Worm (Caenorhabditis elegans) whole organism, L4 larva: ENCODE results near the gene lurp-3.

Experiments used
- D1046.2 ChIP-seq: fragments of 200-800 bp; sonication (Bioruptor generic); IDR thresholded peaks from 2 replicates; pipeline ENCODE4 v1.3.6; 2022; ENCODE audit warnings: missing genetic modification characterization, missing compliant biosample characterization
- F44E2.7 ChIP-seq: fragments of 200-800 bp; sonication (Bioruptor generic); IDR thresholded peaks from 2 replicates; pipeline ENCODE4 v2.1.2; 2022; ENCODE audit warnings: missing genetic modification characterization, missing compliant biosample characterization
- T20F7.1 ChIP-seq: fragments of 200-800 bp; sonication (Bioruptor generic); optimal IDR thresholded peaks from 2 replicates; lab custom pipeline; 2018; ENCODE audit warnings: mild to moderate bottlenecking, missing genetic modification characterization, missing compliant biosample characterization
- Y48G9A.11 ChIP-seq: fragments of 200-800 bp; sonication (Bioruptor generic); IDR thresholded peaks from 2 replicates; pipeline ENCODE4 v1.3.6; 2022; ENCODE audit warnings: missing genetic modification reagents, missing genetic modification characterization, missing compliant biosample characterization
- Y75B8A.6 ChIP-seq: fragments of 200-800 bp; sonication (Bioruptor generic); IDR thresholded peaks from 2 replicates; pipeline ENCODE4 v1.3.6; 2022; ENCODE audit warnings: missing genetic modification reagents, missing genetic modification characterization, missing compliant biosample characterization
- ZK337.2 ChIP-seq: fragments of 200-800 bp; sonication (Bioruptor generic); IDR thresholded peaks from 2 replicates; pipeline ENCODE4 v1.3.6; 2022; ENCODE audit warnings: missing genetic modification reagents, missing genetic modification characterization, missing compliant biosample characterization
- ZK546.5 ChIP-seq, 2 experiments: sonication (generic microtip); optimal IDR thresholded peaks; 2 replicates each; lab custom pipeline; 2017; ENCODE audit warnings: missing biosample characterization in 2 of 2, missing genetic modification characterization in 2 of 2
- aha-1 ChIP-seq: fragments of 150-350 bp; peaks from one replicate; lab custom pipeline; 2014; ENCODE audit warnings: missing biosample characterization, missing genetic modification characterization
- attf-4 ChIP-seq: sonication (generic microtip); optimal IDR thresholded peaks from 3 replicates; lab custom pipeline; 2017; ENCODE audit warnings: missing biosample characterization, missing genetic modification characterization
- ceh-32 ChIP-seq: sonication (generic microtip); optimal IDR thresholded peaks from 2 replicates; lab custom pipeline; 2016; ENCODE audit warnings: mild to moderate bottlenecking, missing genetic modification characterization, missing compliant biosample characterization; ENCODE audit not compliant: poor library complexity
- ces-1 ChIP-seq: fragments of 150-350 bp; sonication (generic microtip); optimal IDR thresholded peaks from 4 replicates; lab custom pipeline; 2014; ENCODE audit warnings: missing biosample characterization, missing genetic modification reagents, missing genetic modification characterization
- ctbp-1 ChIP-seq: fragments of 200-800 bp; sonication (Bioruptor generic); IDR thresholded peaks from 2 replicates; pipeline ENCODE4 v1.3.6; 2022; ENCODE audit warnings: missing genetic modification reagents, missing genetic modification characterization, missing compliant biosample characterization
- daf-8 ChIP-seq: fragments of 200-800 bp; sonication (Bioruptor generic); IDR thresholded peaks from 2 replicates; pipeline ENCODE4 v1.3.6; 2022; ENCODE audit warnings: missing genetic modification characterization, missing compliant biosample characterization
- dmd-8 ChIP-seq: fragments of 200-800 bp; sonication (Bioruptor generic); IDR thresholded peaks from 2 replicates; pipeline ENCODE4 v1.3.6; 2022; ENCODE audit warnings: missing genetic modification characterization, missing compliant biosample characterization
- dmd-9 ChIP-seq: fragments of 200-800 bp; sonication (Bioruptor generic); IDR thresholded peaks from 2 replicates; pipeline ENCODE4 v1.3.6; 2022; ENCODE audit warnings: missing genetic modification reagents, missing genetic modification characterization, missing compliant biosample characterization
- duxl-1 ChIP-seq: sonication (generic microtip); optimal IDR thresholded peaks from 2 replicates; lab custom pipeline; 2016; ENCODE audit warnings: mild to moderate bottlenecking, missing genetic modification characterization, moderate library complexity, missing compliant biosample characterization; ENCODE audit not compliant: poor library complexity
- egl-27 ChIP-seq: sonication (generic microtip); optimal IDR thresholded peaks from 3 replicates; lab custom pipeline; 2017; ENCODE audit warnings: missing biosample characterization, missing genetic modification reagents, missing genetic modification characterization
- egl-43 ChIP-seq: fragments of 200-800 bp; sonication (Bioruptor generic); IDR thresholded peaks from 2 replicates; pipeline ENCODE4 v1.3.6; 2022; ENCODE audit warnings: missing genetic modification reagents, missing genetic modification characterization, missing compliant biosample characterization
- fos-1 ChIP-seq: fragments of 150-350 bp; optimal IDR thresholded peaks from 2 replicates; lab custom pipeline; 2014; ENCODE audit warnings: missing biosample characterization, missing genetic modification characterization
- gei-8 ChIP-seq: fragments of 200-800 bp; sonication (Bioruptor generic); optimal IDR thresholded peaks from 2 replicates; lab custom pipeline; 2018; ENCODE audit warnings: mild to moderate bottlenecking, missing genetic modification characterization, missing compliant biosample characterization
- hlh-11 ChIP-seq: fragments of 200-800 bp; sonication (Bioruptor generic); optimal IDR thresholded peaks from 2 replicates; lab custom pipeline; 2018; ENCODE audit warnings: mild to moderate bottlenecking, missing genetic modification characterization, missing compliant biosample characterization
- hlh-30 ChIP-seq: sonication (generic microtip); optimal IDR thresholded peaks from 2 replicates; lab custom pipeline; 2017; ENCODE audit warnings: antibody characterized with exemption, mild to moderate bottlenecking, missing genetic modification characterization, missing compliant biosample characterization; ENCODE audit not compliant: insufficient read depth
- hmg-1.1 ChIP-seq: fragments of 200-800 bp; sonication (Bioruptor generic); IDR thresholded peaks from 2 replicates; pipeline ENCODE4 v1.3.6; 2022; ENCODE audit warnings: missing genetic modification reagents, missing genetic modification characterization, missing compliant biosample characterization
- jun-1 ChIP-seq: fragments of 150-350 bp; optimal IDR thresholded peaks from 2 replicates; lab custom pipeline; 2014; ENCODE audit warnings: missing biosample characterization, missing genetic modification reagents, missing genetic modification characterization
- lin-1 ChIP-seq: fragments of 200-800 bp; sonication (Bioruptor generic); IDR thresholded peaks from 2 replicates; pipeline ENCODE4 v1.3.6; 2022; ENCODE audit warnings: missing genetic modification reagents, missing genetic modification characterization, missing compliant biosample characterization
- lin-13 ChIP-seq: fragments of 150-350 bp; optimal IDR thresholded peaks from 2 replicates; lab custom pipeline; 2014; ENCODE audit warnings: missing biosample characterization, missing genetic modification reagents, missing genetic modification characterization
- lin-15B ChIP-seq: fragments of 150-350 bp; sonication (generic microtip); optimal IDR thresholded peaks from 3 replicates; lab custom pipeline; 2014; ENCODE audit warnings: missing biosample characterization, missing genetic modification characterization
- lin-29 ChIP-seq: fragments of 200-800 bp; sonication (Bioruptor generic); IDR thresholded peaks from 2 replicates; pipeline ENCODE4 v1.3.6; 2022; ENCODE audit warnings: missing genetic modification reagents, missing genetic modification characterization, missing compliant biosample characterization
- lin-38 ChIP-seq: fragments of 200-800 bp; sonication (Bioruptor generic); IDR thresholded peaks from 2 replicates; pipeline ENCODE4 v1.3.6; 2022; ENCODE audit warnings: missing genetic modification reagents, missing genetic modification characterization, missing compliant biosample characterization
- lsy-2 ChIP-seq, 2 experiments: fragments of 150-350 bp in 1 of 2; sonication (generic microtip) in 1 of 2; optimal IDR thresholded peaks; 2 replicates each; lab custom pipeline; 2014 to 2017; ENCODE audit warnings: missing biosample characterization in 2 of 2, missing genetic modification characterization in 2 of 2
- madf-5 ChIP-seq, 2 experiments: fragments of 200-800 bp; sonication (Bioruptor generic); IDR thresholded peaks; 2 replicates each; pipeline ENCODE4 v1.3.6; 2022; ENCODE audit warnings: missing compliant biosample characterization in 2 of 2, missing genetic modification characterization in 2 of 2
- madf-9 ChIP-seq: fragments of 200-800 bp; sonication (Bioruptor generic); conservative IDR thresholded peaks from 2 replicates; pipeline ENCODE4 v1.3.6; 2022; ENCODE audit warnings: missing genetic modification reagents, missing genetic modification characterization, missing compliant biosample characterization
- mdt-29 ChIP-seq: fragments of 200-800 bp; sonication (Bioruptor generic); IDR thresholded peaks from 2 replicates; pipeline ENCODE4 v1.3.6; 2022; ENCODE audit warnings: missing genetic modification reagents, missing genetic modification characterization, missing compliant biosample characterization
- nhr-10 ChIP-seq: fragments of 150-350 bp; optimal IDR thresholded peaks from 2 replicates; lab custom pipeline; 2014; ENCODE audit warnings: missing biosample characterization, missing genetic modification characterization
- nhr-102 ChIP-seq: sonication (generic microtip); optimal IDR thresholded peaks from 2 replicates; lab custom pipeline; 2016; ENCODE audit warnings: mild to moderate bottlenecking, missing genetic modification characterization, moderate library complexity, missing compliant biosample characterization
- nhr-237 ChIP-seq: sonication (generic microtip); optimal IDR thresholded peaks from 2 replicates; lab custom pipeline; 2017; ENCODE audit warnings: missing biosample characterization, missing genetic modification characterization
- nhr-28 ChIP-seq: fragments of 150-350 bp; optimal IDR thresholded peaks from 2 replicates; lab custom pipeline; 2014; ENCODE audit warnings: missing biosample characterization, missing genetic modification characterization
- nhr-41 ChIP-seq: fragments of 200-800 bp; sonication (Bioruptor generic); IDR thresholded peaks from 2 replicates; pipeline ENCODE4 v1.3.6; 2022; ENCODE audit warnings: missing genetic modification reagents, missing genetic modification characterization, missing compliant biosample characterization
- nhr-48 ChIP-seq: sonication (generic microtip); optimal IDR thresholded peaks from 2 replicates; lab custom pipeline; 2016; ENCODE audit warnings: mild to moderate bottlenecking, missing genetic modification characterization, missing compliant biosample characterization
- nhr-77 ChIP-seq: fragments of 150-350 bp; optimal IDR thresholded peaks from 2 replicates; lab custom pipeline; 2014; ENCODE audit warnings: missing biosample characterization, missing genetic modification characterization
- pqm-1 ChIP-seq: sonication (generic microtip); optimal IDR thresholded peaks from 2 replicates; lab custom pipeline; 2017; ENCODE audit warnings: missing biosample characterization, missing genetic modification characterization
- sdz-12 ChIP-seq: fragments of 200-800 bp; sonication (Bioruptor generic); optimal IDR thresholded peaks from 2 replicates; lab custom pipeline; 2018; ENCODE audit warnings: mild to moderate bottlenecking, missing genetic modification characterization, missing compliant biosample characterization
- snpc-1.2 ChIP-seq: fragments of 200-800 bp; sonication (Bioruptor generic); IDR thresholded peaks from 2 replicates; pipeline ENCODE4 v1.3.6; 2022; ENCODE audit warnings: missing genetic modification reagents, missing genetic modification characterization, missing compliant biosample characterization
- tag-97 ChIP-seq: fragments of 200-800 bp; sonication (Bioruptor generic); IDR thresholded peaks from 2 replicates; pipeline ENCODE4 v1.3.6; 2022; ENCODE audit warnings: missing genetic modification characterization, missing compliant biosample characterization
- zfp-3 ChIP-seq: fragments of 200-800 bp; sonication (Bioruptor generic); conservative IDR thresholded peaks from 2 replicates; pipeline ENCODE4 v1.3.6; 2022; ENCODE audit warnings: missing genetic modification reagents, missing genetic modification characterization, missing compliant biosample characterization
- zip-2 ChIP-seq: fragments of 150-350 bp; optimal IDR thresholded peaks from 2 replicates; lab custom pipeline; 2014; ENCODE audit warnings: missing biosample characterization, missing genetic modification characterization
- ztf-11 ChIP-seq: fragments of 150-350 bp; optimal IDR thresholded peaks from 2 replicates; lab custom pipeline; 2014; ENCODE audit warnings: missing biosample characterization, missing genetic modification characterization
- ztf-7 ChIP-seq: fragments of 150-350 bp; optimal IDR thresholded peaks from 2 replicates; lab custom pipeline; 2014; ENCODE audit warnings: missing biosample characterization, missing genetic modification characterization

lurp-3 gene

DNA sequence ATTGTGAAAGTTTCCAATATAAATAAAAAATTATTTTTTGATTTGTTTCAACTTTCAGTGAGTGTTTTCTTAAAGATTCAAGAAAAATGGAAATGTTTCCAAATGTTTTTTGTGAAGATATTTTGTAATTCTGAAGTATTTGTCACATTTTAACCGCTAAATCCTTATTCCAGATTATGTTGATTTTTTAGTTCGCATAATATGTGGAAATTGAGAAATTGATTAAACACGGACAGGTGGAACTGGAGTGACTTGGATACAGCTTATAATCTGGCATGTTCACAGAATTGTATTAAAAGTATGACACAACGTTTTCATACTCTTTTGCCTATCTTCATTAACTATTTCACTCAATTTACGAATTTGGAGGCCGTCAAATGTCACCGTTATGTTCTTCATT, at the start of gene lurp-3:
TSS of gene lurp-3 (plus strand) at position 301 of the 400 bp plus-strand sequence.
- TF ChIP-seq lin-13 (GFP tag; lab: Kevin White, UChicago) (no peak), zip-2 (tag; lab: Kevin White, UChicago) (no peak), nhr-41 (GFP tag; lab: Robert Waterston, UW) (no peak), gei-8 (GFP tag; lab: Kevin White, UChicago) (no peak), nhr-10 (tag; lab: Kevin White, UChicago) (no peak), fos-1 (tag; lab: Kevin White, UChicago) (no peak), sdz-12 (no peak), aha-1 (tag; lab: Kevin White, UChicago) (no peak), dmd-9 (GFP tag; lab: Robert Waterston, UW) (no peak), duxl-1 (tag; lab: Kevin White, UChicago) (no peak), jun-1 (tag; lab: Kevin White, UChicago) (no peak), nhr-77 (tag; lab: Kevin White, UChicago) (no peak), ztf-11 (tag; lab: Kevin White, UChicago) (no peak), ztf-7 (tag; lab: Kevin White, UChicago) (no peak), mdt-29 (no peak), lin-15B (tag; lab: Kevin White, UChicago) (no peak), snpc-1.2 (no peak), madf-5 (GFP tag; IDR thresholded peaks at IDR 0.05; lab: Robert Waterston, UW) (no peak), ces-1 (GFP tag; lab: Kevin White, UChicago) (no peak)

DNA sequence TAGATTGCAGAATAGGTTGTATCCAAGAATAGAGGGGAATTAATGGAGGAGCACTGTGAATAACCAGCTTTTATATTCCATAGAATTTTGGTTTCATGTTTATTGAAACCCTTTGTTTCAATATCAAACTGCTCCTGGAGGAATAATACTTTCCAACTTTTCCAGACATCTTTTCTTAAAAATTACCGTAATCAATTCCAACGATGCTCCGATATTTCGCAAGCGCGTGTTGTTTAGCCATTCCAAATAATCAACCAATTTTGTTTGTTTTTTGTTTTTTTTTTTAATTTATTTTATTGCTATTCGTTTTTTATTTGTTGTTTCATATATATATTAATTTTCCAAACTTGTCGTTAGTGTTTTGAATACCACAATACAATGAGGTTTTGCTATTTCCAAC, 49.5 kb upstream of the lurp-3 start, which contains the start of gene cutl-1:
TSS of gene cutl-1 (minus strand) at position 83 of the 400 bp plus-strand sequence.
- TF ChIP-seq Y48G9A.11: peak; percentile 94
- peak; percentile 74 for TF ChIP-seq T20F7.1 (GFP tag; lab: Kevin White, UChicago)
- no peak for TF ChIP-seq lin-38 (GFP tag; lab: Robert Waterston, UW)
- peak in 1 of 2 experiments; percentile 15 for TF ChIP-seq lsy-2 (tag; optimal IDR thresholded peaks at IDR 0.05; lab: Kevin White, UChicago)
- no peak for TF ChIP-seq hmg-1.1

DNA sequence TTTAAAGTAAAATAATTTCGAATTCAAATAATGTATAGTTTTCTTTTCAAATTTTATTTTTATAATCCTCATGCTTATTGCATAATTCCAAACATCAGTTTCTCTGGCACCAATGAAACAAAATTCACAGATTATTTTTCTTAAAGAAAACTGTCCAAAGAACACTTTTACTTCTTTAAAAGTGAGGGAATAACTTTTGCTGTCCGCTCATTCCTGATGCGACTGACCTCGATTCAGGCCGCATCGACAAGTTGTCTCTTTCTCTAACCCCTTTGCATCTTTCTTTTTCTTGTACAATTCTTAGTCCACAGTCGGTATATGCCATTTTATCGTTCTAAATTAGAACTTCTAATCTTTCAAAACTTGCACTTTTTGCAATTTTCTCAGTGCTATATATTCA, 49.0 kb upstream of the lurp-3 start, which contains the start of gene F53F1.2:
TSS of gene F53F1.2 (plus strand) at position 306 of the 400 bp plus-strand sequence.
- TF ChIP-seq aha-1 (tag; lab: Kevin White, UChicago) (peak; percentile 91), nhr-28 (tag; lab: Kevin White, UChicago) (peak; percentile 11), attf-4 (tag; lab: Kevin White, UChicago) (no peak)

DNA sequence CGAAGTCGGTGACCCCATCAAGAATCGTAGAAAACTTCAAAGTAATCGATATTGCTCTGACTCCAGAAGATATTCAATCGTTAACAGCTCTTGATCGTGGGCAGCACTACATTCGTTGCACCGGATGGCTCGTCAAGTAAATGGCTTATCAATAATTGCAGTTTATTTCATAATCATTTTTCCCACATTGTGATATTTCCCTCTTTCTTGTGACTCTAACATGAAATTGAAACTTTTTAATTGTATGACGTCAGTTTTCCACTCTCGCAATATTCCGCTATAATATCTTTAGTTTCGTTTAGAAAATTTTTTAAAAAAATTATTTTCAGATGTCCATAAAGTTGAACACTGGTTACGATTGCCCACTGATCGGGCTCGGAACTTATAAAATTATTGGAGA, 47.6 kb upstream of the lurp-3 start, which contains the start of gene F53F1.3:
TSS of gene F53F1.3 (plus strand) at position 330 of the 400 bp plus-strand sequence.
- no peak for TF ChIP-seq Y75B8A.6 (GFP tag; lab: Robert Waterston, UW)
- TF ChIP-seq egl-43 (GFP tag; lab: Robert Waterston, UW): no peak
- no peak for TF ChIP-seq ceh-32 (tag; lab: Kevin White, UChicago)
- peak; percentile 21 for TF ChIP-seq hlh-30
- TF ChIP-seq duxl-1 (tag; lab: Kevin White, UChicago): no peak
- TF ChIP-seq nhr-237 (tag; lab: Kevin White, UChicago): no peak
- no peak for TF ChIP-seq lin-1 (GFP tag; lab: Robert Waterston, UW)
- TF ChIP-seq dmd-8 (GFP tag; lab: Robert Waterston, UW): no peak
- TF ChIP-seq nhr-48 (tag; lab: Kevin White, UChicago): no peak
- no peak for TF ChIP-seq daf-8 (GFP tag; lab: Robert Waterston, UW)
- no peak for TF ChIP-seq tag-97 (GFP tag; lab: Robert Waterston, UW)
- TF ChIP-seq egl-27: no peak
- TF ChIP-seq ztf-7 (tag; lab: Kevin White, UChicago): no peak
- TF ChIP-seq ZK337.2 (GFP tag; lab: Robert Waterston, UW): no peak
- TF ChIP-seq ctbp-1: no peak
- peak; percentile 41 for TF ChIP-seq pqm-1
- no peak for TF ChIP-seq D1046.2 (GFP tag; lab: Robert Waterston, UW)
- no peak for TF ChIP-seq F44E2.7 (GFP tag; lab: Robert Waterston, UW)
- no peak for TF ChIP-seq ZK546.5 (tag; optimal IDR thresholded peaks at IDR 0.05; lab: Kevin White, UChicago)
- no peak for TF ChIP-seq madf-9 (GFP tag; lab: Robert Waterston, UW)
- no peak for TF ChIP-seq zfp-3 (GFP tag; lab: Robert Waterston, UW)
- peak; percentile 25 for TF ChIP-seq hlh-11 (tag; lab: Kevin White, UChicago)
- no peak for TF ChIP-seq nhr-102
- no peak for TF ChIP-seq lin-29 (GFP tag; lab: Robert Waterston, UW)
